Worm (Caenorhabditis elegans) whole organism, late embryonic: ENCODE results near the gene C10A4.10.

Experiments used
- F13H6.1 ChIP-seq: sonication (generic microtip); optimal IDR thresholded peaks from 2 replicates; lab custom pipeline; 2016; ENCODE audit warnings: missing genetic modification characterization, missing compliant biosample characterization
- lin-11 ChIP-seq: fragments of 200-800 bp; sonication (Bioruptor generic); optimal IDR thresholded peaks from 2 replicates; lab custom pipeline; 2018; ENCODE audit warnings: mild to moderate bottlenecking, missing genetic modification characterization, missing compliant biosample characterization
- pha-4 ChIP-seq: fragments of 150-350 bp; optimal IDR thresholded peaks from 2 replicates; lab custom pipeline; 2018; ENCODE audit warnings: missing biosample characterization, missing genetic modification reagents, missing genetic modification characterization
- rnt-1 ChIP-seq: sonication (generic microtip); optimal IDR thresholded peaks from 2 replicates; lab custom pipeline; 2016; ENCODE audit warnings: missing genetic modification characterization, missing compliant biosample characterization
- tbx-2 ChIP-seq: sonication (generic microtip); optimal IDR thresholded peaks from 2 replicates; lab custom pipeline; 2016; ENCODE audit warnings: missing genetic modification characterization, missing compliant biosample characterization

- TF ChIP-seq rnt-1 (no peak), tbx-2 (no peak), lin-11 (tag; lab: Kevin White, UChicago) (no peak), pha-4 (no peak), F13H6.1 (tag; lab: Kevin White, UChicago) (no peak)
Measured at ce11 chrX:7446485-7446884, 47.8 kb downstream of the C10A4.10 start.
